Worm (Caenorhabditis elegans) whole organism, late embryonic: ENCODE results near the gene pqn-35.

Experiments
- T23F11.4 ChIP-seq: fragments of 200-800 bp; sonication (Bioruptor generic); optimal IDR thresholded peaks from 2 replicates; lab custom pipeline; 2018; ENCODE audit warnings: mild to moderate bottlenecking, missing genetic modification characterization, missing compliant biosample characterization
- ama-1 ChIP-seq: fragments of 150-350 bp; optimal IDR thresholded peaks from 2 replicates; lab custom pipeline; 2014
- ceh-22 ChIP-seq: sonication (generic microtip); optimal IDR thresholded peaks from 2 replicates; lab custom pipeline; 2017; ENCODE audit warnings: missing biosample characterization, missing genetic modification characterization
- ceh-31 ChIP-seq: sonication (generic microtip); optimal IDR thresholded peaks from 2 replicates; lab custom pipeline; 2016; ENCODE audit warnings: missing genetic modification characterization, missing compliant biosample characterization
- ceh-9 ChIP-seq: sonication (generic microtip); optimal IDR thresholded peaks from 2 replicates; lab custom pipeline; 2016; ENCODE audit warnings: mild to moderate bottlenecking, missing genetic modification characterization, inconsistent platforms, missing compliant biosample characterization
- dmd-4 ChIP-seq: sonication (generic microtip); optimal IDR thresholded peaks from 2 replicates; lab custom pipeline; 2016; ENCODE audit warnings: borderline replicate concordance, missing genetic modification characterization, missing compliant biosample characterization
- hlh-6 ChIP-seq: sonication (generic microtip); optimal IDR thresholded peaks from 2 replicates; lab custom pipeline; 2016; ENCODE audit warnings: missing genotype, missing genetic modification characterization, missing compliant biosample characterization
- mec-3 ChIP-seq: sonication (generic microtip); optimal IDR thresholded peaks from 2 replicates; lab custom pipeline; 2016; ENCODE audit warnings: borderline replicate concordance, missing genetic modification characterization, missing compliant biosample characterization
- nfya-1 ChIP-seq: sonication (generic microtip); optimal IDR thresholded peaks from 2 replicates; lab custom pipeline; 2017; ENCODE audit warnings: missing genetic modification characterization, mild to moderate bottlenecking, missing compliant biosample characterization, antibody characterized with exemption, moderate library complexity
- nhr-232 ChIP-seq: sonication (generic microtip); optimal IDR thresholded peaks from 2 replicates; lab custom pipeline; 2016; ENCODE audit warnings: missing genetic modification characterization, missing compliant biosample characterization
- npax-4 ChIP-seq: sonication (generic microtip); optimal IDR thresholded peaks from 2 replicates; lab custom pipeline; 2016; ENCODE audit warnings: missing genetic modification characterization, missing compliant biosample characterization
- pha-4 ChIP-seq: fragments of 150-350 bp; optimal IDR thresholded peaks from 2 replicates; lab custom pipeline; 2018; ENCODE audit warnings: missing biosample characterization, missing genetic modification reagents, missing genetic modification characterization
- sdc-2 ChIP-seq: sonication (generic microtip); optimal IDR thresholded peaks from 2 replicates; lab custom pipeline; 2016; ENCODE audit warnings: missing genotype, missing genetic modification characterization, missing compliant biosample characterization
- tbx-2 ChIP-seq: sonication (generic microtip); optimal IDR thresholded peaks from 2 replicates; lab custom pipeline; 2016; ENCODE audit warnings: missing genetic modification characterization, missing compliant biosample characterization

DNA sequence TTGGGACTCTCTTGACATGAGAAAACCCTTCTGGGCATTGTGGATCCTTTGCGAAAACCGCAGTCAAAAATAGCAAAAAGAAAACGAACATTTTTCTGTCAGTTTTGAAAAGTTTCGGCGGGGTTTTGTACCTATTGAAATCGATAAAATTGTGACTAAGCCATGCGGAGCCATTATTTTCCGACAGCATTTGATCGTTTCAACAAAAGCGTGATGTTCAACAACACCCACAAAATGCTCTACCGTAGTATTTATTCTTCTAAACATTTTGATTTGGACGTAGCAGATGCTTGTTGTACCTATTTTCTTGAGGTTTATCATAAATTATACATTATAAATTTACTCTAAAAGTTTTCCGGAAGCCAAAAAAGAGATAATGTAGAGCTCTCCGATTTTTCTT is 3.6 kb downstream of the pqn-35 start, which contains the start of gene clec-136:
- no peak for TF ChIP-seq nhr-232 (tag; lab: Kevin White, UChicago)
- TF ChIP-seq dmd-4: no peak
- no peak for TF ChIP-seq npax-4 (tag; lab: Kevin White, UChicago)
- no peak for TF ChIP-seq mec-3 (tag; lab: Kevin White, UChicago)
- no peak for TF ChIP-seq ceh-31
- no peak for TF ChIP-seq ama-1 (lab: Kevin White, UChicago)
- no peak for TF ChIP-seq ceh-22 (tag; lab: Kevin White, UChicago)
- TF ChIP-seq pha-4 (tag; lab: Kevin White, UChicago): no peak
- TF ChIP-seq T23F11.4 (GFP tag; lab: Kevin White, UChicago): no peak
- no peak for TF ChIP-seq ceh-9 (tag; lab: Kevin White, UChicago)
- no peak for TF ChIP-seq nfya-1 (tag; lab: Kevin White, UChicago)
- TF ChIP-seq sdc-2 (tag; lab: Kevin White, UChicago): no peak
- no peak for TF ChIP-seq tbx-2
- no peak for TF ChIP-seq hlh-6
